Worm (Caenorhabditis elegans) whole organism, L4 larva: ENCODE measurements around the gene F59A6.3.

Experiments
- ceh-82 ChIP-seq: sonication (generic microtip); optimal IDR thresholded peaks from 2 replicates; lab custom pipeline; 2017; ENCODE audit warnings: missing biosample characterization, missing genetic modification characterization
- egl-27 ChIP-seq: sonication (generic microtip); optimal IDR thresholded peaks from 3 replicates; lab custom pipeline; 2017; ENCODE audit warnings: missing biosample characterization, missing genetic modification reagents, missing genetic modification characterization
- lir-3 ChIP-seq: sonication (generic microtip); optimal IDR thresholded peaks from 2 replicates; lab custom pipeline; 2016; ENCODE audit warnings: mild to moderate bottlenecking, missing genetic modification characterization, missing compliant biosample characterization
- nhr-10 ChIP-seq: fragments of 150-350 bp; optimal IDR thresholded peaks from 2 replicates; lab custom pipeline; 2014; ENCODE audit warnings: missing biosample characterization, missing genetic modification characterization
- nhr-111 ChIP-seq: fragments of 200-800 bp; sonication (Bioruptor generic); optimal IDR thresholded peaks from 2 replicates; lab custom pipeline; 2018; ENCODE audit warnings: mild to moderate bottlenecking, missing genetic modification characterization, missing compliant biosample characterization
- nhr-237 ChIP-seq: sonication (generic microtip); optimal IDR thresholded peaks from 2 replicates; lab custom pipeline; 2017; ENCODE audit warnings: missing biosample characterization, missing genetic modification characterization
- nhr-77 ChIP-seq: fragments of 150-350 bp; optimal IDR thresholded peaks from 2 replicates; lab custom pipeline; 2014; ENCODE audit warnings: missing biosample characterization, missing genetic modification characterization
- pha-4 ChIP-seq, 2 experiments: fragments of 150-350 bp in 1 of 2; fragments of 200-800 bp in 1 of 2; sonication (Bioruptor generic) in 1 of 2; IDR thresholded peaks in 1 of 2; optimal IDR thresholded peaks in 1 of 2; 2 replicates each; pipeline versions ENCODE4 v1.3.6 to Lab custom; 2014 to 2022; ENCODE audit warnings: missing genetic modification characterization in 2 of 2, missing genetic modification reagents in 2 of 2, missing biosample characterization in 1 of 2, missing compliant biosample characterization in 1 of 2
- spr-3 ChIP-seq: fragments of 200-800 bp; sonication (Bioruptor generic); optimal IDR thresholded peaks from 2 replicates; lab custom pipeline; 2018; ENCODE audit warnings: mild to moderate bottlenecking, missing genetic modification characterization, missing compliant biosample characterization
- unc-62 ChIP-seq, 3 experiments: fragments of 150-350 bp in 1 of 3; sonication (generic microtip); optimal IDR thresholded peaks in 2 of 3; peaks in 1 of 3; 1 replicate in 1 of 3; 2 replicates in 2 of 3; lab custom pipeline; 2014 to 2017; ENCODE audit warnings: missing biosample characterization in 3 of 3, missing genetic modification characterization in 3 of 3, missing genetic modification reagents in 3 of 3, missing genotype in 1 of 3
- ztf-11 ChIP-seq: fragments of 150-350 bp; optimal IDR thresholded peaks from 2 replicates; lab custom pipeline; 2014; ENCODE audit warnings: missing biosample characterization, missing genetic modification characterization

DNA sequence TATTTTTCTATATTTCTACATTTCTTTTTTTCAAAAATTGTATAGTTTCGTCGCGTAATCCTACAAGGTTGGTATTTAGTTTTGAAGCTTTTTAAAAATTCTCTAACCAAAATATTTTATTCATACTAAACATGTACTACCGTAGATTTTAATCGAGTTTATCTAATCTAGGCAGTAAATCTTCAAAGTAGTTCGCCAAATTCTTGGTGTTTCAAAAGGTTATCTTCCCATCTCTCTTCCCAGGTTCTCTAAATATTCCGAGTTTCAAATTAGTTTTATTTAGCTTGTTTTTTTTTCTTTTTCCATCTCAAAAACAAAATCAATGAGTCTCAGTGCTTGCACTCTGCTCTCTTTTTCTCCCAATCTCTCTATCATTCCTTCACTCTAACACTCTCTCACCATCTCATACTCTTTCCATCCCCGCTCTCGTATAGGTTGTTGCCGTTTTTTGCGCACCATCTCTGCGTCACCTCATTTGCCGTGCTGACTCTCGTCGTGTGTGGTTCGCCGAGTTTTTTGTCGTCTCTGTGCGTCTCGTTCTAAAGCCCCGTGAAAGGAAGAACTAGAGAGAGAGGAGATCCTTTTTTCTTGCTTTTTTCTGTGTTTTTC, 8.9 kb downstream of the F59A6.3 start:
- no peak for TF ChIP-seq ceh-82 (tag; lab: Kevin White, UChicago)
- TF ChIP-seq unc-62 (GFP tag; optimal IDR thresholded peaks at IDR 0.05 in 1 of 2; lab: Kevin White, UChicago) = peak in 1 of 2 experiments; percentile 63
- TF ChIP-seq unc-62 (tag; optimal IDR thresholded peaks at IDR 0.05; lab: Kevin White, UChicago) = no peak
- TF ChIP-seq nhr-237 (tag; lab: Kevin White, UChicago) = no peak
- TF ChIP-seq pha-4 (GFP tag; IDR thresholded peaks at IDR 0.05; lab: Robert Waterston, UW) = peak; percentile 63; the same call in 1 of the 2 replicates
- TF ChIP-seq pha-4 (tag; optimal IDR thresholded peaks at IDR 0.05; lab: Kevin White, UChicago) = no peak
- TF ChIP-seq ztf-11 (tag; lab: Kevin White, UChicago) = no peak
- TF ChIP-seq spr-3 (GFP tag; lab: Kevin White, UChicago) = no peak
- no peak for TF ChIP-seq nhr-111 (GFP tag; lab: Kevin White, UChicago)
- no peak for TF ChIP-seq lir-3
- TF ChIP-seq nhr-77 = no peak
- no peak for TF ChIP-seq nhr-10 (tag; lab: Kevin White, UChicago)
- no peak for TF ChIP-seq egl-27
